Fruit fly (Drosophila melanogaster) whole organism, embryonic: ENCODE data around the gene Oscillin.

Experiments
- Antp ChIP-seq: fragments of 200-800 bp; sonication (Bioruptor generic); optimal IDR thresholded peaks from 3 replicates; lab custom pipeline; 2016; ENCODE audit warnings: missing biosample characterization, missing genetic modification characterization
- B-H2 ChIP-seq: fragments of 200-800 bp; sonication (Bioruptor generic); optimal IDR thresholded peaks from 2 replicates; lab custom pipeline; 2018; ENCODE audit warnings: missing biosample characterization, mild to moderate bottlenecking, missing genetic modification characterization
- Bgb ChIP-seq: fragments of 200-800 bp; sonication (Bioruptor generic); IDR thresholded peaks from 2 replicates; pipeline ENCODE4 v1.3.6; 2022; ENCODE audit warnings: missing biosample characterization, missing genetic modification characterization; ENCODE audit not compliant: partially characterized antibody
- CG10979 ChIP-seq: fragments of 200-800 bp; sonication (Bioruptor generic); optimal IDR thresholded peaks from 2 replicates; lab custom pipeline; 2018; ENCODE audit warnings: missing biosample characterization, mild to moderate bottlenecking, missing genetic modification characterization, moderate library complexity
- CG11456 ChIP-seq: fragments of 200-800 bp; sonication (Bioruptor generic); IDR thresholded peaks from 3 replicates; pipeline ENCODE4 v1.3.6; 2022; ENCODE audit warnings: missing biosample characterization, missing genetic modification characterization
- CG11504 ChIP-seq: fragments of 200-800 bp; sonication (Bioruptor generic); optimal IDR thresholded peaks from 3 replicates; lab custom pipeline; 2019; ENCODE audit warnings: missing biosample characterization, mild to moderate bottlenecking, missing genetic modification characterization, moderate library complexity
- CG12071 ChIP-seq: fragments of 200-800 bp; sonication (Bioruptor generic); optimal IDR thresholded peaks from 3 replicates; lab custom pipeline; 2018; ENCODE audit warnings: missing biosample characterization, mild to moderate bottlenecking, missing genetic modification characterization
- CG12219 ChIP-seq: fragments of 200-800 bp; sonication (Bioruptor generic); optimal IDR thresholded peaks from 3 replicates; lab custom pipeline; 2018; ENCODE audit warnings: missing biosample characterization, mild to moderate bottlenecking, missing genetic modification characterization
- CG12769 ChIP-seq: fragments of 200-800 bp; sonication (Bioruptor generic); optimal IDR thresholded peaks from 2 replicates; lab custom pipeline; 2019; ENCODE audit warnings: missing biosample characterization, mild to moderate bottlenecking, missing genetic modification characterization, moderate library complexity
- CG13775 ChIP-seq: fragments of 200-800 bp; sonication (Bioruptor generic); optimal IDR thresholded peaks from 3 replicates; lab custom pipeline; 2017; ENCODE audit warnings: missing biosample characterization, mild to moderate bottlenecking, missing genetic modification characterization
- CG1603 ChIP-seq: fragments of 200-800 bp; sonication (Bioruptor generic); optimal IDR thresholded peaks from 2 replicates; lab custom pipeline; 2019; ENCODE audit warnings: missing biosample characterization, mild to moderate bottlenecking, missing genetic modification characterization, moderate library complexity
- CG18599 ChIP-seq: fragments of 200-800 bp; sonication (Bioruptor generic); optimal IDR thresholded peaks from 3 replicates; lab custom pipeline; 2017; ENCODE audit warnings: missing biosample characterization, missing genetic modification characterization, mild to moderate bottlenecking, moderate library complexity, missing genetic modification reagents
- CG2889 ChIP-seq: fragments of 200-800 bp; sonication (Bioruptor generic); IDR thresholded peaks from 3 replicates; pipeline ENCODE4 v1.3.6; 2022; ENCODE audit warnings: missing biosample characterization, missing genetic modification characterization
- CG32772 ChIP-seq: fragments of 200-800 bp; sonication (Bioruptor generic); IDR thresholded peaks from 2 replicates; pipeline ENCODE4 v1.3.6; 2022; ENCODE audit warnings: missing biosample characterization, missing genetic modification characterization
- CG4360 ChIP-seq: fragments of 200-800 bp; sonication (Bioruptor generic); IDR thresholded peaks from 2 replicates; pipeline ENCODE4 v1.3.6; 2022; ENCODE audit warnings: missing biosample characterization, missing genetic modification characterization
- CG4617 ChIP-seq: fragments of 200-800 bp; sonication (Bioruptor generic); optimal IDR thresholded peaks from 3 replicates; lab custom pipeline; 2016; ENCODE audit warnings: missing biosample characterization, missing genetic modification characterization, borderline replicate concordance
- CG5245 ChIP-seq: fragments of 200-800 bp; sonication (Bioruptor generic); optimal IDR thresholded peaks from 3 replicates; lab custom pipeline; 2016; ENCODE audit warnings: missing biosample characterization, missing genetic modification characterization
- CG6254 ChIP-seq: fragments of 200-800 bp; sonication (Bioruptor generic); optimal IDR thresholded peaks from 3 replicates; lab custom pipeline; 2017; ENCODE audit warnings: mild to moderate bottlenecking, missing biosample characterization, missing genetic modification reagents, missing genetic modification characterization
- CG7963 ChIP-seq: fragments of 200-800 bp; sonication (Bioruptor generic); IDR thresholded peaks from 3 replicates; pipeline ENCODE4 v1.3.6; 2022; ENCODE audit warnings: missing biosample characterization, missing genetic modification characterization; ENCODE audit not compliant: partially characterized antibody
- CG8944 ChIP-seq: fragments of 200-800 bp; sonication (Bioruptor generic); optimal IDR thresholded peaks from 3 replicates; lab custom pipeline; 2016; ENCODE audit warnings: missing biosample characterization, missing genetic modification characterization
- Dfd ChIP-seq, 2 experiments: fragments of >200 bp; optimal IDR thresholded peaks; 2 replicates each; lab custom pipeline; 2017; ENCODE audit warnings: missing biosample characterization in 2 of 2, missing genetic modification characterization in 2 of 2
- Gsc ChIP-seq: fragments of 200-800 bp; sonication (Bioruptor generic); IDR thresholded peaks from 2 replicates; pipeline ENCODE4 v1.3.6; 2022; ENCODE audit warnings: missing biosample characterization, missing genetic modification characterization
- HLH4C ChIP-seq: fragments of 200-800 bp; sonication (Bioruptor generic); IDR thresholded peaks from 3 replicates; pipeline ENCODE4 v1.3.6; 2022; ENCODE audit warnings: missing biosample characterization, missing genetic modification characterization; ENCODE audit not compliant: partially characterized antibody
- HLH54F ChIP-seq: fragments of 200-800 bp; sonication (Bioruptor generic); optimal IDR thresholded peaks from 3 replicates; lab custom pipeline; 2016; ENCODE audit warnings: missing biosample characterization, missing genetic modification characterization
- HLHmδ ChIP-seq: fragments of 200-800 bp; sonication (Bioruptor generic); optimal IDR thresholded peaks from 2 replicates; lab custom pipeline; 2018; ENCODE audit warnings: missing biosample characterization, mild to moderate bottlenecking, missing genetic modification characterization, moderate library complexity
- HmgD ChIP-seq: fragments of 200-800 bp; sonication (Bioruptor generic); optimal IDR thresholded peaks from 3 replicates; lab custom pipeline; 2016; ENCODE audit warnings: missing biosample characterization, missing genetic modification characterization
- Med ChIP-seq: fragments of 200-800 bp; sonication (Bioruptor generic); peaks from one replicate; lab custom pipeline; 2016; ENCODE audit warnings: missing biosample characterization, missing genetic modification characterization, mild to moderate bottlenecking, inconsistent platforms, moderate library complexity
- NFAT ChIP-seq: fragments of 200-800 bp; sonication (Bioruptor generic); IDR thresholded peaks from 2 replicates; pipeline ENCODE4 v1.3.6; 2022; ENCODE audit warnings: missing biosample characterization, missing genetic modification characterization
- Optix ChIP-seq: fragments of 200-800 bp; sonication (Bioruptor generic); IDR thresholded peaks from 3 replicates; pipeline ENCODE4 v1.3.6; 2022; ENCODE audit warnings: missing biosample characterization, missing genetic modification characterization
- Xbp1 ChIP-seq: fragments of 200-800 bp; sonication (Bioruptor generic); optimal IDR thresholded peaks from 3 replicates; lab custom pipeline; 2016; ENCODE audit warnings: missing biosample characterization, mild to moderate bottlenecking, missing genetic modification characterization
- ab ChIP-seq: fragments of 200-800 bp; sonication (Bioruptor generic); optimal IDR thresholded peaks from 2 replicates; lab custom pipeline; 2016; ENCODE audit warnings: missing biosample characterization, missing genetic modification characterization
- bowl ChIP-seq: fragments of 200-800 bp; sonication (Bioruptor generic); IDR thresholded peaks from 2 replicates; pipeline ENCODE4 v1.3.6; 2022; ENCODE audit warnings: missing biosample characterization, missing genetic modification characterization
- cas ChIP-seq: fragments of 200-800 bp; sonication (Bioruptor generic); IDR thresholded peaks from 2 replicates; pipeline ENCODE4 v1.3.6; 2022; ENCODE audit warnings: missing biosample characterization, missing genetic modification characterization
- crol ChIP-seq: fragments of 200-800 bp; sonication (Bioruptor generic); IDR thresholded peaks from 2 replicates; pipeline ENCODE4 v1.3.6; 2022; ENCODE audit warnings: missing biosample characterization, missing genetic modification characterization
- dysf ChIP-seq: fragments of 200-800 bp; sonication (Bioruptor generic); IDR thresholded peaks from 3 replicates; pipeline ENCODE4 v1.3.6; 2022; ENCODE audit warnings: missing biosample characterization, missing genetic modification characterization
- fu2 ChIP-seq: fragments of 200-800 bp; sonication (Bioruptor generic); optimal IDR thresholded peaks from 2 replicates; lab custom pipeline; 2016; ENCODE audit warnings: missing biosample characterization, missing genetic modification characterization
- gfzf ChIP-seq: fragments of 200-800 bp; sonication (Bioruptor generic); optimal IDR thresholded peaks from 2 replicates; lab custom pipeline; 2016; ENCODE audit warnings: missing biosample characterization, mild to moderate bottlenecking, missing genetic modification characterization, moderate library complexity
- gt ChIP-seq: fragments of 200-800 bp; sonication (Bioruptor generic); IDR thresholded peaks from 2 replicates; pipeline ENCODE4 v1.3.6; 2022; ENCODE audit warnings: missing biosample characterization, missing genetic modification characterization
- inv ChIP-seq: fragments of 200-800 bp; sonication (Bioruptor generic); IDR thresholded peaks from 2 replicates; pipeline ENCODE4 v1.3.6; 2022; ENCODE audit warnings: missing biosample characterization, missing genetic modification characterization; ENCODE audit not compliant: partially characterized antibody
- jumu ChIP-seq: fragments of 200-800 bp; sonication (Bioruptor generic); optimal IDR thresholded peaks from 3 replicates; lab custom pipeline; 2016; ENCODE audit warnings: missing biosample characterization, missing genetic modification characterization
- kay ChIP-seq: fragments of 200-800 bp; sonication (Bioruptor generic); optimal IDR thresholded peaks from 2 replicates; lab custom pipeline; 2016; ENCODE audit warnings: missing biosample characterization, missing genetic modification characterization
- lola ChIP-seq, 3 experiments: fragments of >200 bp in 2 of 3; fragments of 200-800 bp in 1 of 3; sonication (Bioruptor generic) in 1 of 3; optimal IDR thresholded peaks; 2 replicates each; lab custom pipeline; 2017 to 2019; ENCODE audit warnings: missing biosample characterization in 3 of 3, missing genetic modification characterization in 3 of 3, mild to moderate bottlenecking in 1 of 3, moderate library complexity in 1 of 3
- otp ChIP-seq: fragments of 200-800 bp; sonication (Bioruptor generic); IDR thresholded peaks from 3 replicates; pipeline ENCODE4, ENCODE4 v1.3.6; 2022; ENCODE audit warnings: missing biosample characterization, missing genetic modification characterization
- run ChIP-seq: fragments of 200-800 bp; sonication (Bioruptor generic); optimal IDR thresholded peaks from 3 replicates; lab custom pipeline; 2018; ENCODE audit warnings: missing biosample characterization, mild to moderate bottlenecking, missing genetic modification characterization
- shn ChIP-seq: fragments of 200-800 bp; sonication (Bioruptor generic); optimal IDR thresholded peaks from 3 replicates; lab custom pipeline; 2016; ENCODE audit warnings: missing biosample characterization, missing genetic modification characterization
- tin ChIP-seq: fragments of 200-800 bp; sonication (Bioruptor generic); optimal IDR thresholded peaks from 3 replicates; lab custom pipeline; 2016; ENCODE audit warnings: missing biosample characterization, missing genetic modification characterization
- tll ChIP-seq, 2 experiments: fragments of 200-800 bp in 1 of 2; fragments of >200 bp in 1 of 2; sonication (Bioruptor generic) in 1 of 2; optimal IDR thresholded peaks; 2 replicates each; lab custom pipeline; 2017 to 2019; ENCODE audit warnings: missing biosample characterization in 2 of 2, missing genetic modification characterization in 2 of 2, mild to moderate bottlenecking in 1 of 2, moderate library complexity in 1 of 2
- toy ChIP-seq: fragments of 200-800 bp; sonication (Bioruptor generic); IDR thresholded peaks from 2 replicates; pipeline ENCODE4 v1.3.6; 2022; ENCODE audit warnings: missing biosample characterization, missing genetic modification characterization
- yki ChIP-seq: fragments of >200 bp; optimal IDR thresholded peaks from 3 replicates; lab custom pipeline; 2018

Gene Oscillin

dm6 chr2L:5546518-5547287 is at the start of gene Oscillin:
TSS of gene Oscillin (plus strand) at chr2L:5547086.
- TF ChIP-seq CG13775 (GFP tag; lab: Kevin White, UChicago) (peak; percentile 74), CG11456 (peak; percentile 84), Optix (GFP tag; lab: Robert Waterston, UW) (no peak), crol (GFP tag; lab: Robert Waterston, UW) (no peak), shn (GFP tag; lab: Kevin White, UChicago) (no peak), Xbp1 (GFP tag; lab: Kevin White, UChicago) (peak; percentile 80), Gsc (GFP tag; lab: Robert Waterston, UW) (no peak), CG18599 (GFP tag; lab: Kevin White, UChicago) (peak; percentile 89), tin (GFP tag; lab: Kevin White, UChicago) (peak; percentile 62), kay (GFP tag; lab: Kevin White, UChicago) (peak; percentile 73), yki (lab: Kevin White, UChicago) (no peak), B-H2 (GFP tag; lab: Kevin White, UChicago) (peak; percentile 41), HLH4C (peak; percentile 84), cas (GFP tag; lab: Robert Waterston, UW) (peak; percentile 36; the same call in 1 of the 2 replicates), CG2889 (GFP tag; lab: Robert Waterston, UW) (no peak), CG10979 (tag; lab: Kevin White, UChicago) (peak; percentile 88), CG7963 (peak; percentile 77), CG1603 (tag; lab: Kevin White, UChicago) (no peak), Bgb (peak; percentile 64; the same call in 1 of the 2 replicates), HmgD (GFP tag; lab: Kevin White, UChicago) (no peak), toy (GFP tag; lab: Robert Waterston, UW) (0 out of 2 replicates have a peak, but pooled peaks have one; percentile 38), ab (no peak), NFAT (peak; percentile 49; the same call in 1 of the 2 replicates), gt (GFP tag; lab: Robert Waterston, UW) (no peak), otp (no peak), run (tag; lab: Kevin White, UChicago) (no peak), Antp (GFP tag; lab: Kevin White, UChicago) (peak; percentile 35), Med (GFP tag; lab: Kevin White, UChicago) (peak; percentile 90), tll (GFP tag; optimal IDR thresholded peaks at IDR 0.05; lab: Kevin White, UChicago) (no peak), CG11504 (tag; lab: Kevin White, UChicago) (peak; percentile 88), CG5245 (GFP tag; lab: Kevin White, UChicago) (peak; percentile 67), CG4360 (GFP tag; lab: Robert Waterston, UW) (0 out of 2 replicates have a peak, but pooled peaks have one; percentile 4), CG12219 (GFP tag; lab: Kevin White, UChicago) (peak; percentile 49), lola (GFP tag; optimal IDR thresholded peaks at IDR 0.05; lab: Kevin White, UChicago) (peak in 1 of 3 experiments; percentile 87), HLHmδ (GFP tag; lab: Kevin White, UChicago) (no peak), CG12071 (no peak), inv (GFP tag; lab: Robert Waterston, UW) (peak; percentile 32; the same call in 1 of the 2 replicates), CG32772 (peak; percentile 82), CG12769 (peak; percentile 13), bowl (GFP tag; lab: Robert Waterston, UW) (no peak), Dfd (GFP tag; optimal IDR thresholded peaks at IDR 0.05; lab: Kevin White, UChicago) (no peak), jumu (no peak), gfzf (GFP tag; lab: Kevin White, UChicago) (no peak), CG8944 (GFP tag; lab: Kevin White, UChicago) (no peak), CG4617 (GFP tag; lab: Kevin White, UChicago) (no peak), CG6254 (peak; percentile 85), HLH54F (no peak), fu2 (GFP tag; lab: Kevin White, UChicago) (no peak), dysf (GFP tag; lab: Robert Waterston, UW) (peak; percentile 81)
